Fruit fly (Drosophila melanogaster): ENCODE results near the gene L2HGDH.

The L2HGDH gene

DNA sequence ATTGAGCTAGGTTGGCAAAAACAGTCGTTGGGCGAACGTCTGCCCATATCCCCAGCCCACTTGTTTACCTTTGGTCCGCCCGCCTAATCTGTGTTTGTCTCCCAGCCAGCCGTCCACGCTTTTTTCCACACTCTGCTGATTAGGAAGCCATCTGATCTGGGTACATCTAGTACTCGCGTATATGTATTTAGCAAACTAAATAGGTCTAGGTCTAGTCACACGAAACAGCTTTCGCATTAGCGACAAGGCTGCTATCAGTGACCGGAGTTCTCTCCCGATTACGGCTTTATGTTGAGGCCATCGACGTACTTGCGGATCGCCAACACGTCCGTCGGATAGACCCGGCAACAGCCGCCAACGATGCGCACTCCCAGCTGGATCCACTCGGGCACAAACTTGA, 18.6 kb downstream of the L2HGDH start:
- TF ChIP-seq cic (GFP tag; optimal IDR thresholded peaks at IDR 0.05) (peak; percentile 47), Mnt (GFP tag; optimal IDR thresholded peaks at IDR 0.05) (no peak), CG12768 (GFP tag; optimal IDR thresholded peaks at IDR 0.05) (peak; percentile 3), tj (GFP tag; optimal IDR thresholded peaks at IDR 0.05) (no peak)

DNA sequence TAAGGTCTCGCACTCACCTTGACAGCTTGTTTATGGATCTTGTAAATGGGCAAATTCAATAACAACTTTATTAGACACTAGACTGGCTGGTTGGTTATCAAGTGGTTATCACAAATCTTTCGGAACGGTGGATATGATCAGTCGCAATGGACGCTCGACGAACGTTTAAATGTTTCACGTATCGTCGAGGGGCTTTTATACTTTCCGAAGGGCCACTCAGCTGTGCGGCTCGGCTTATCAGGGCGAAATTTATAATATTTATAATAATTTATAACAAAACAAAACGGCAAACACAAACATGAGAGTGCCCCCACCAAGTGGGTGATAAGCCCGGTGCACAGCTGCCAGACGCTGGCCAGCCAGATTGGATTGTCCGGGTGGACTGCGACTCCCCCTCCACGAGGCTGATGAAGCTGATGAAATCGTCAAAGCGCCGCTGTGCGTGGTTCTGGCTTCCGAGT, 20.0 kb downstream of the L2HGDH start, which contains the start of gene CG10621:
Gene CG10621, minus strand, starts transcription at position 177 of the 461 bp plus-strand sequence.
- TF ChIP-seq Clk (GFP tag; optimal IDR thresholded peaks at IDR 0.05) (peak; percentile 5), CG33017 (tag; optimal IDR thresholded peaks at IDR 0.05) (peak; percentile 37), CG11617 (GFP tag; optimal IDR thresholded peaks at IDR 0.05) (no peak), toe (GFP tag; optimal IDR thresholded peaks at IDR 0.05) (no peak), pad (GFP tag; optimal IDR thresholded peaks at IDR 0.05) (no peak), Crg-1 (GFP tag; optimal IDR thresholded peaks at IDR 0.05) (no peak), Hr96 (GFP tag; optimal IDR thresholded peaks at IDR 0.05) (no peak), tj (GFP tag; optimal IDR thresholded peaks at IDR 0.05) (peak; percentile 40), CG12768 (GFP tag; optimal IDR thresholded peaks at IDR 0.05) (peak; percentile 41), kay (GFP tag; ENCODE audit: borderline replicate concordance) (peak; percentile 92), cic (GFP tag; optimal IDR thresholded peaks at IDR 0.05) (peak; percentile 85), ovo (GFP tag; optimal IDR thresholded peaks at IDR 0.05) (no peak), Mnt (GFP tag; optimal IDR thresholded peaks at IDR 0.05) (peak; percentile 67), CG7101 (tag; optimal IDR thresholded peaks at IDR 0.05) (no peak)

DNA sequence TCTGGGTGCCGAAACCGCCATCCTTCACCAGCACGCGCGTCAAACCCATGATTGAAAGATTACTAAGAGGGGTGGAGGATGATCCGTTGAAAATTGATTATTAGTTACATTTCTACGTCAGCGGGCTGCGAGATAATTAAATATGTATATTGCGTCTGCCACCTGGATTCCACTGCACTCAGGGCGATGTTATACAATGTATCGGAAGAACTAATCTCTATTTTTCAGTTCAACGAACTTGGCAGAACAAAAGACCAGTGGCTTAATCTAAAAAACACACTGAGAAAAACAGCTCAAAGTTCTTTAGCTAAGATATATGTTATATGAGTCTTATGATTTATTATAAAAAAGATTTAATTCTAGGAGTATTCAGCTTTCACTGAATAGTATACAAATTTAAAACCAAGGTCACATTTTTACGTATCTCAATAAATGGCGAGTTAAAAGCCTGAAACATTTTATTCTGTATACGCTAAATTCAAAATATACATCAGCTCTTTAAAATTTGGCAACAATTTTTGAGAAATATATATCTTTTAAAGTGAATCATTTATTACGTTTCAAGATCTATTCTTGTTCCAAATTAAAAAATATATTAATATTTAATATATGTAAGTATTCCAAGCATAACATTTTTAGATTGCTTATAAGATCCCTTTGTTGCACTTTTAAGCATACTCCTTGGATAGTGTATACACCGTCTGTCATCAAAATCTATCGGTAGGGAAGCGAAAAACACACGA, 20.6 kb downstream of the L2HGDH start:
- peak; percentile 28 for TF ChIP-seq CG7101 (tag; optimal IDR thresholded peaks at IDR 0.05)
- TF ChIP-seq kay (GFP tag; ENCODE audit: borderline replicate concordance), result no peak
- peak; percentile 49 for TF ChIP-seq CG11617 (GFP tag; optimal IDR thresholded peaks at IDR 0.05)
- TF ChIP-seq CG7045 (GFP tag; optimal IDR thresholded peaks at IDR 0.05), result peak; percentile 15
- TF ChIP-seq CG14711 (tag; optimal IDR thresholded peaks at IDR 0.05), result peak; percentile 33

DNA sequence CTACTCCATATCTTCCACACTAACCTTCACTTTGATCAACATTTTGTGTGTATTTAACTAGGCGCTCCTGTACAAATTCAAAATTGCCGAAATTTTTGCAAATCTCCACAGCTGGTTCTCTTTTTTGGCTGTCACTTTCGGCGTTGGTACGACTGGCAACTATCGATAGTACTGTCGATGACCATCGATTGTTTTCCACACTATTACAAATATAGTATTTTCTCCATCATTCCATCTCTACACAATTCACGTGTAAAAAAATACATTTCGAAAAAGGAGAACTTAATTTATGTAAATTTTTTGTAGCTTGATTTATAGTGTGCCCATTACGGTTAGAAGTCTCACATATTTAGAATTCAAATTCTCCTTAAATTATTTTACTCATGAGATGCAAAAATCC, 22.6 kb downstream of the L2HGDH start, which contains the start of gene Nedd8:
Gene Nedd8, minus strand, starts transcription at position 164 of the 400 bp plus-strand sequence.
- no peak for TF ChIP-seq Crg-1 (GFP tag; optimal IDR thresholded peaks at IDR 0.05)
- peak; percentile 70 for TF ChIP-seq bab1 (GFP tag; optimal IDR thresholded peaks at IDR 0.05)

DNA sequence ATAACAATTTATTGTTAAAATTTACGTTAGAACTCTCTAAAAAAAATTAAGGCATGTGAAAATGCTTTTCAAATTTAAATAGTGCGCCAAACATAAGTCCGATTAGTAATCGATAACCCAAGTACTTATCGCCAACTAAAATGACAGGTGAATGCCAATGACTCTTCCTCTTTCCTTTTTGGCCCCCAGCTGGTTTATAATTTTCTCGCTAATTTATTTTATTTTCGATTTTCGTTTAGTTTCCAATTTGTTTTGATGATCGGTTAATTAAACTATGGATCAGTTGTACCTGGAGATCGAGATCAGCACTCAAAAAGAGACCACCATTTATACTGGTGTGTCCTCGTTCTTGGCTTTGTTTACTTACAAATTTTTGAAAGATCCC, 25.5 kb downstream of the L2HGDH start, which contains the start of gene CG10428:
Gene CG10428, plus strand, starts transcription at position 161 of the 385 bp plus-strand sequence.
- TF ChIP-seq cic (GFP tag; optimal IDR thresholded peaks at IDR 0.05), result no peak
- no peak for TF ChIP-seq CG14711 (tag; optimal IDR thresholded peaks at IDR 0.05)
- no peak for TF ChIP-seq Clk (GFP tag; optimal IDR thresholded peaks at IDR 0.05)
- TF ChIP-seq pad (GFP tag; optimal IDR thresholded peaks at IDR 0.05), result no peak
- no peak for TF ChIP-seq Hr96 (GFP tag; optimal IDR thresholded peaks at IDR 0.05)
- peak; percentile 8 for TF ChIP-seq bab1 (GFP tag; optimal IDR thresholded peaks at IDR 0.05)

DNA sequence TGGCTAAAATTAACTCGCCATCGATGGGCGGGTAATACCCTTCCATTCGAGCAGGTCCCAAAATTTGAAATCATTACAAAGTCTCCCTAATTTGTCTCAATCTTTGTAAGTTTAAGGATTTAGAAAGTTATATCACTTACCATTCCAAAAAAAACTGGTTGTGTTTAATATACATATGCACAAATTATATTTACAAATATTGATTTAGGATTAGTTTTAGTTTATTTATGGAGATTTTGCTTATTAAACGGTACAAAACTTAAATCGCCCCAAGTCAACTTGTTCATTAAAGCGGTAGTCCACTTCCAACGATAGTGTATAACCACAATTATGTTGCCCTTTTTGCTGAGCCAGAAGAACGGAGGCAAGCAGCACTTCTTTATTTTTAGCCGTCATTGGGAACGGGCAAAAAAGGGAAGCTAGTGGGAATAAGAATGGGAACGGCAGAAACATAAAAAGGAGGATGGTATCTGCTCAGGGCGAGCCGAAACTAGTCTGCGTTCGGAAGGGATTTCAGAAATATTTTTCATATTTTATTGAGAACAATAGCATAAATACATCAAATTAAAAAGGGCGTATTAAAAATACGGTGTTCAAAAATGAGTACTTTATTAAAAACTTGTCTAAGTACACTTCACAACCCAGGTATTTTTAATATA, 26.1 kb downstream of the L2HGDH start:
- no peak for TF ChIP-seq Crg-1 (GFP tag; optimal IDR thresholded peaks at IDR 0.05)
- TF ChIP-seq CG7101 (tag; optimal IDR thresholded peaks at IDR 0.05), result peak; percentile 0
- TF ChIP-seq CG7045 (GFP tag; optimal IDR thresholded peaks at IDR 0.05), result no peak
- no peak for TF ChIP-seq CG33017 (tag; optimal IDR thresholded peaks at IDR 0.05)
- no peak for TF ChIP-seq CG12768 (GFP tag; optimal IDR thresholded peaks at IDR 0.05)
- peak; percentile 19 for TF ChIP-seq tj (GFP tag; optimal IDR thresholded peaks at IDR 0.05)
- TF ChIP-seq cic (GFP tag; optimal IDR thresholded peaks at IDR 0.05), result no peak

DNA sequence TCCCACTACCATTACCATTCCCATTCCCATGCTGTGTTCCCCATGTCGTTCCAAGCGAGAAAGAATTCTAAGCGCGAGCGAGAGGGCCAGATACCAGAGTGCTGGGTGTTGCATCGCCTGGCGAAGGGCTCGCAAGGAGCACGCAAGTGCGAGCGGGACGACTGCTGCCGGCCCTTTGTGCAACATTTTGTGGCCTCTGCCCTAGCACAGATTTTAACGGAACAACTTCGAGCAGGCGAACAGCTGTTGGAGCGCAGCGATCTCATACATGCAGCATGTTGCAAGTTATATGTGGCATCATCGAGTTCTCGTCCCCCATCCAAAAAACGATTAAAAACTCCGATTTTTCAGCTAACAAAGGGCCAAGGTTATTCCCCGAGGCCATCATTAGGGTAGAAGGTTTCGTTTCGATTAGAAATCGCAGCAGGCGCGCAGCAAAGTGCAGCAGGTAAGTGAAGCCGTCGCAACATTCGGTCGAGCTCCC, 26.7 kb downstream of the L2HGDH start:
- TF ChIP-seq Crg-1 (GFP tag; optimal IDR thresholded peaks at IDR 0.05) (no peak), CG5204 (GFP tag; optimal IDR thresholded peaks at IDR 0.05) (no peak), Clk (GFP tag; optimal IDR thresholded peaks at IDR 0.05) (no peak), ovo (GFP tag; optimal IDR thresholded peaks at IDR 0.05) (no peak), tj (GFP tag; optimal IDR thresholded peaks at IDR 0.05) (no peak), cic (GFP tag; optimal IDR thresholded peaks at IDR 0.05) (no peak), CG12768 (GFP tag; optimal IDR thresholded peaks at IDR 0.05) (no peak), pad (GFP tag; optimal IDR thresholded peaks at IDR 0.05) (peak; percentile 31)
